Worm (Caenorhabditis elegans): ENCODE data around the gene srh-209.
A peak's percentile ranks its signal among the peaks of the same experiment; 100 is the strongest.

The srh-209 gene

DNA sequence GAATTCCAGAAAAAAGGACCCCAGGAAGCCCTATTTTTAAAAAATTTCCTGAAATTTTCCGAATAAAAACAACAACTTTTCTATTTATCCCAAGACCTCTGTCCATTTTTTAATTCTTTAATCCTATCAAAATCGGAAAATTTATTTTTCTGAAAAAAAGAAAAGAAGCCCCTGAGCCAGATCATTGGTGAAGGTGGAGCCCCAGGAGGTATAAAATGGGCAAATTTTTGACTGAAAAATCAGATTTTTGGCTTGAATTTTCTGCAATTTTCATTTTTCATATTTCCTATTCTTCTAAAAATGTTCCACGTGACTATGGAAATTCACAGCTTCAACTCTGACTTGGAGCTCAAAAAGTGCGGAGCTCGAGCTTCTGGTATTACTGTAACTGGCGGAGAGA lies 25.8 kb downstream of the srh-209 start, which contains the start of gene Y51A2B.8:
Gene Y51A2B.8 (plus strand): TSS at position 301 of the 400 bp plus-strand sequence.
- TF ChIP-seq tab-1 (GFP tag; IDR thresholded peaks at IDR 0.05) (no peak), ztf-23 (GFP tag; IDR thresholded peaks at IDR 0.05) (no peak), cog-1 (tag; optimal IDR thresholded peaks at IDR 0.05) (no peak), klf-2 (GFP tag; conservative IDR thresholded peaks at IDR 0.05) (no peak), ref-1 (GFP tag; conservative IDR thresholded peaks at IDR 0.05) (no peak), T22C8.4 (GFP tag; IDR thresholded peaks at IDR 0.05) (no peak), med-1 (GFP tag; optimal IDR thresholded peaks at IDR 0.05; ENCODE audit: insufficient read depth) (no peak), flt-1 (GFP tag; IDR thresholded peaks at IDR 0.05) (no peak), ztf-29 (GFP tag; IDR thresholded peaks at IDR 0.05) (no peak)

DNA sequence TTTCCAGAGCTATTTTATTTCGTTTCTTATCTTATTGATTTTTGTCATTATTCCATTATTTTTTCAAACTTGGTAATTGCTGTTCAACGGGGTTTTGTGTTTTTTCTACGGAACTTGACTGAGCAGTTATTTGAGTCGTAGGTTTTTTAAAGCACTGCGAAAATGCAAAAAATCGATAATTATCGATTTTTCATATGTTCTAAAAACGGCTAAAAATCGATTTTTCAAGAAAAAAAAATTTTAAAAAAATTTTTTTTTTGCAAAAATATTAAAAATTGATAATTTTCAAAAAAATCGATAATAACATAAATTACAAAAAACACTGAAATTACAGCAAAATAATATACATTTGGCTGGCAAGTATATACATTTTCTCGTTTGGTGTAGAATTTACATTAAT lies 29.1 kb downstream of the srh-209 start:
- no peak for TF ChIP-seq ref-1 (GFP tag; conservative IDR thresholded peaks at IDR 0.05)
- TF ChIP-seq T22C8.4 (GFP tag; IDR thresholded peaks at IDR 0.05), result peak; percentile 79
- TF ChIP-seq flt-1 (GFP tag; IDR thresholded peaks at IDR 0.05), result no peak

DNA sequence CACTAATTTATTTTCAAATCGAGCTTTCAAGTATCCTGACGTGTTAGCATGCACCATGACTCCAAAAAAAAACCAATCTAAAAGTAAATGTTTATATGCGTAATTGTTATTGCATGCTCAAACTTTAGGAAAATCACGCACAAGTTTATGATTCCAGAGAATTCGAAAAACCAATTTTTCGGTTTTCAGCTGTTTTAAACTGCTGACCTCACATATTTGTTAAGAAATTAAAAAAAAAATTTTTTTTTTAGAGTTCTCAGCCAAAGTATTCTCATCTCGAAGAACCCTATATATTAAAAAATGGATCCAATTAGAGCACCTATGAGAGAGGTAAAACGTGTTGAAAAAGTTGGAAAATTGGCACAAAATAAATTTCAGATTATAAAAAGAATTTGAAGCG lies 30.5 kb downstream of the srh-209 start, which contains the start of gene Y51A2B.2:
Gene Y51A2B.2 (plus strand): TSS at position 301 of the 400 bp plus-strand sequence.
- TF ChIP-seq T22C8.4 (GFP tag; IDR thresholded peaks at IDR 0.05) (no peak), med-1 (GFP tag; optimal IDR thresholded peaks at IDR 0.05; ENCODE audit: insufficient read depth) (no peak), ref-1 (GFP tag; conservative IDR thresholded peaks at IDR 0.05) (no peak), ztf-29 (GFP tag; IDR thresholded peaks at IDR 0.05) (no peak), klf-2 (GFP tag; conservative IDR thresholded peaks at IDR 0.05) (no peak), cog-1 (tag; optimal IDR thresholded peaks at IDR 0.05) (no peak), flt-1 (GFP tag; IDR thresholded peaks at IDR 0.05) (no peak), tab-1 (GFP tag; IDR thresholded peaks at IDR 0.05) (no peak), ztf-23 (GFP tag; IDR thresholded peaks at IDR 0.05) (no peak)

ce11 chrV:18371579-18371978 lies 33.1 kb downstream of the srh-209 start, which contains the start of gene C08E8.4:
TSS of gene C08E8.4 (plus strand) at chrV:18371846.
- TF ChIP-seq tab-1 (GFP tag; IDR thresholded peaks at IDR 0.05) (no peak), cog-1 (tag; optimal IDR thresholded peaks at IDR 0.05) (no peak), ref-1 (GFP tag; conservative IDR thresholded peaks at IDR 0.05) (no peak), med-1 (GFP tag; optimal IDR thresholded peaks at IDR 0.05; ENCODE audit: insufficient read depth) (no peak), klf-2 (GFP tag; conservative IDR thresholded peaks at IDR 0.05) (no peak), T22C8.4 (GFP tag; IDR thresholded peaks at IDR 0.05) (no peak), flt-1 (GFP tag; IDR thresholded peaks at IDR 0.05) (no peak), ztf-23 (GFP tag; IDR thresholded peaks at IDR 0.05) (no peak), ztf-29 (GFP tag; IDR thresholded peaks at IDR 0.05) (no peak)

DNA sequence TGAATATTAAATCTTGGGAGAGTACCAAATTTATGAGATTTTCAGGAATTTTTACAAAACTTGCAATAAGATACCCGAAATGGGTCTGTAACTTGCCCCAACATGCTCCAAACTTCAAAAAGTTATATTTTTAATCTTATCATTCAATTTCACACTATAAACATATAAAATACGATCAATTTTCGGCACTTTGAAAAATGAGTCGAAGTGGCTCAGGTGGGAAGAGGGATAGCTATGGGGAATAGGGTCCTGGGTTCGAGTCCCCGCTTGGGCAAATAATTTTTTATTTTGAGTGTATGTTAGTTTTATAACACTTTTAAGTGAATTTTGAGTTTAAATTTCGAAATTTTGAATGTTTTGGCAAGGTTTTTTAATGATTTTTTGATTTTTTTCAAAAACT lies 33.6 kb downstream of the srh-209 start:
- TF ChIP-seq tab-1 (GFP tag; IDR thresholded peaks at IDR 0.05) (no peak), ztf-29 (GFP tag; IDR thresholded peaks at IDR 0.05) (no peak), flt-1 (GFP tag; IDR thresholded peaks at IDR 0.05) (no peak), med-1 (GFP tag; optimal IDR thresholded peaks at IDR 0.05; ENCODE audit: insufficient read depth) (no peak), klf-2 (GFP tag; conservative IDR thresholded peaks at IDR 0.05) (no peak), ztf-23 (GFP tag; IDR thresholded peaks at IDR 0.05) (no peak), cog-1 (tag; optimal IDR thresholded peaks at IDR 0.05) (no peak), T22C8.4 (GFP tag; IDR thresholded peaks at IDR 0.05) (no peak), ref-1 (GFP tag; conservative IDR thresholded peaks at IDR 0.05) (no peak)

ce11 chrV:18368322-18368721 lies 36.3 kb downstream of the srh-209 start, which contains the start of gene C08E8.6:
TSS of gene C08E8.6 (minus strand) at chrV:18368422.
- TF ChIP-seq med-1 (GFP tag; optimal IDR thresholded peaks at IDR 0.05; ENCODE audit: insufficient read depth) (no peak), ref-1 (GFP tag; conservative IDR thresholded peaks at IDR 0.05) (no peak), tab-1 (GFP tag; IDR thresholded peaks at IDR 0.05) (no peak)

- no peak for TF ChIP-seq klf-2 (GFP tag; conservative IDR thresholded peaks at IDR 0.05)
Measured at ce11 chrV:18364558-18364957, 40.1 kb downstream of the srh-209 start, which contains the start of gene C08E8.9. TSS of gene C08E8.9 (plus strand) at chrV:18364858.

DNA sequence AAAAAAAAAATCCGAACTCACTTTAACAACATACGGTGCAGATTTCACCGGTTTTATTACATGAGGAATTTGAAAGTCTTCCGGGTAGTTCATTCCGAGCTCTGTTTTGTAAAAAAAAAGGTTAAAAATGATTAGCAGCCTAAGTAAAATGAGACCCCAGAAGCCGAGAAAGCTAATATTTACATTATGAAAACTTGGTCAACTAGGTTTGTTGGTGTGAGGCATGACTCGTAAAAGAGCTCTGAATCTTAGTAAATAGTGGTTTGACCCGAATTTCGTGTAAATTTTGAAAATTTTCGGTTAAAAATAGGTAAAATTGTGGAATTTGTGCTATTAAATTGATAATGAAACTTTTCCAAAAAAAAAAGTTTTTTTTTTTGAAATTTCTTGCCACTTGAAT lies 42.3 kb downstream of the srh-209 start, which contains the start of gene C08E8.1:
Gene C08E8.1 (minus strand): TSS at position 101 of the 400 bp plus-strand sequence.
- TF ChIP-seq klf-2 (GFP tag; conservative IDR thresholded peaks at IDR 0.05) (no peak), med-1 (GFP tag; optimal IDR thresholded peaks at IDR 0.05; ENCODE audit: insufficient read depth) (no peak), ref-1 (GFP tag; conservative IDR thresholded peaks at IDR 0.05) (no peak), ztf-23 (GFP tag; IDR thresholded peaks at IDR 0.05) (no peak), T22C8.4 (GFP tag; IDR thresholded peaks at IDR 0.05) (no peak), ztf-29 (GFP tag; IDR thresholded peaks at IDR 0.05) (no peak), flt-1 (GFP tag; IDR thresholded peaks at IDR 0.05) (no peak), tab-1 (GFP tag; IDR thresholded peaks at IDR 0.05) (no peak), cog-1 (tag; optimal IDR thresholded peaks at IDR 0.05) (no peak)

ce11 chrV:18359888-18360287 lies 44.8 kb downstream of the srh-209 start, which contains the start of gene C08E8.5:
TSS of gene C08E8.5 (minus strand) at chrV:18359988.
- TF ChIP-seq med-1 (GFP tag; optimal IDR thresholded peaks at IDR 0.05; ENCODE audit: insufficient read depth), result no peak
- TF ChIP-seq flt-1 (GFP tag; IDR thresholded peaks at IDR 0.05), result no peak
- no peak for TF ChIP-seq tab-1 (GFP tag; IDR thresholded peaks at IDR 0.05)
- no peak for TF ChIP-seq ref-1 (GFP tag; conservative IDR thresholded peaks at IDR 0.05)
- no peak for TF ChIP-seq ztf-23 (GFP tag; IDR thresholded peaks at IDR 0.05)
- TF ChIP-seq klf-2 (GFP tag; conservative IDR thresholded peaks at IDR 0.05), result no peak
- no peak for TF ChIP-seq ztf-29 (GFP tag; IDR thresholded peaks at IDR 0.05)
- TF ChIP-seq cog-1 (tag; optimal IDR thresholded peaks at IDR 0.05), result no peak
- TF ChIP-seq T22C8.4 (GFP tag; IDR thresholded peaks at IDR 0.05), result no peak

DNA sequence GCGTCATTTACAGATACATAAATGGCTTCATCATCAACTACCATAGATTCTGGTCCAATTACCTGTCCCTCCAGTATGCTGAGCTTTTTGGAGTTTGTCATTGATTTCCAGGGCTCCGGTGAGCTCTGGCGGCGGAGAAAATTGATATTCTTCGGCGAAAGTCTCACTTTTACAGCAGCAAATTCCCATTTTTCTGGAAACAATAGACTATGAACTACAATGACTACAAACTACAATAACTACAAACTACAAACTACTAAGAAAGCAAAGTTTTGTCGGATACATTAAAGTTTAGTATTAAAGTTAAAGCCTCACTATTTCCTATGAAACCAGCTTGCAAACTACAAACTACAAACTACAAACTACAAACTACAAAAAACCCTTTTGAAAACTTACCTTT lies 48.9 kb downstream of the srh-209 start, which contains the start of gene C08E8.2:
Gene C08E8.2 (minus strand): TSS at position 101 of the 400 bp plus-strand sequence.
- TF ChIP-seq flt-1 (GFP tag; IDR thresholded peaks at IDR 0.05), result no peak
- no peak for TF ChIP-seq tab-1 (GFP tag; IDR thresholded peaks at IDR 0.05)
- TF ChIP-seq cog-1 (tag; optimal IDR thresholded peaks at IDR 0.05), result no peak
- no peak for TF ChIP-seq med-1 (GFP tag; optimal IDR thresholded peaks at IDR 0.05; ENCODE audit: insufficient read depth)
- no peak for TF ChIP-seq T22C8.4 (GFP tag; IDR thresholded peaks at IDR 0.05)
- TF ChIP-seq ref-1 (GFP tag; conservative IDR thresholded peaks at IDR 0.05), result no peak
- TF ChIP-seq ztf-23 (GFP tag; IDR thresholded peaks at IDR 0.05), result no peak
- no peak for TF ChIP-seq ztf-29 (GFP tag; IDR thresholded peaks at IDR 0.05)
- TF ChIP-seq klf-2 (GFP tag; conservative IDR thresholded peaks at IDR 0.05), result no peak
